Worm (Caenorhabditis elegans): ENCODE results near the gene ttr-26.

- TF ChIP-seq unc-62 (GFP tag; optimal IDR thresholded peaks at IDR 0.05) = no peak
- no peak for TF ChIP-seq fos-1 (tag; optimal IDR thresholded peaks at IDR 0.05)
- no peak for TF ChIP-seq ama-1 (optimal IDR thresholded peaks at IDR 0.05)
- no peak for TF ChIP-seq nhr-28 (tag; optimal IDR thresholded peaks at IDR 0.05)
- TF ChIP-seq ZK546.5 (tag; optimal IDR thresholded peaks at IDR 0.05) = no peak
- TF ChIP-seq nhr-43 (tag; optimal IDR thresholded peaks at IDR 0.05; ENCODE audit: poor library complexity, severe bottlenecking) = no peak
- no peak for TF ChIP-seq daf-12 (tag; optimal IDR thresholded peaks at IDR 0.05)
- no peak for TF ChIP-seq aly-2 (tag; optimal IDR thresholded peaks at IDR 0.05)
These were observed 856 bp upstream of the ttr-26 start for ce11 chrV:18560944-18561343.

Data from whole organism, L3 larva.